Worm (Caenorhabditis elegans) whole organism, midembryonic: ENCODE measurements around the gene nstp-7.

Source experiments
- T22C8.4 ChIP-seq: fragments of 200-800 bp; sonication (Bioruptor generic); IDR thresholded peaks from 2 replicates; pipeline ENCODE4 v1.3.6; 2022; ENCODE audit warnings: missing genetic modification characterization, missing compliant biosample characterization
- cog-1 ChIP-seq: sonication (generic microtip); optimal IDR thresholded peaks from 2 replicates; lab custom pipeline; 2016; ENCODE audit warnings: missing genetic modification characterization, missing compliant biosample characterization
- flt-1 ChIP-seq: fragments of 200-800 bp; sonication (Bioruptor generic); IDR thresholded peaks from 2 replicates; pipeline ENCODE4 v1.3.6; 2022; ENCODE audit warnings: missing genetic modification characterization, missing compliant biosample characterization
- klf-2 ChIP-seq: fragments of 200-800 bp; sonication (Bioruptor generic); conservative IDR thresholded peaks from 2 replicates; pipeline ENCODE4 v1.3.6; 2022; ENCODE audit warnings: missing genetic modification reagents, missing genetic modification characterization, missing compliant biosample characterization
- med-1 ChIP-seq: sonication (generic microtip); optimal IDR thresholded peaks from 2 replicates; lab custom pipeline; 2017; ENCODE audit warnings: missing genetic modification characterization, mild to moderate bottlenecking, missing compliant biosample characterization, antibody characterized with exemption, missing genetic modification reagents; ENCODE audit not compliant: insufficient read depth
- ref-1 ChIP-seq: fragments of 200-800 bp; sonication (Bioruptor generic); conservative IDR thresholded peaks from 2 replicates; pipeline ENCODE4 v1.3.6; 2022; ENCODE audit warnings: missing genetic modification reagents, missing genetic modification characterization, missing compliant biosample characterization
- tab-1 ChIP-seq: fragments of 200-800 bp; sonication (Bioruptor generic); IDR thresholded peaks from 2 replicates; pipeline ENCODE4 v1.3.6; 2022; ENCODE audit warnings: missing genetic modification characterization, missing compliant biosample characterization
- ztf-23 ChIP-seq: fragments of 200-800 bp; sonication (Bioruptor generic); IDR thresholded peaks from 2 replicates; pipeline ENCODE4 v1.3.6; 2022; ENCODE audit warnings: missing genetic modification reagents, missing genetic modification characterization, missing compliant biosample characterization
- ztf-29 ChIP-seq: fragments of 200-800 bp; sonication (Bioruptor generic); IDR thresholded peaks from 2 replicates; pipeline ENCODE4 v1.3.6; 2022; ENCODE audit warnings: missing genetic modification reagents, missing genetic modification characterization, missing compliant biosample characterization

nstp-7 gene

ce11 chrV:553067-553466 is 28.6 kb upstream of the nstp-7 start, which contains the start of gene C14C6.8:
TSS of gene C14C6.8 (minus strand) at chrV:553167.
- TF ChIP-seq T22C8.4 (GFP tag; lab: Robert Waterston, UW) (no peak), med-1 (GFP tag; lab: Kevin White, UChicago) (no peak), flt-1 (GFP tag; lab: Robert Waterston, UW) (no peak), ztf-23 (GFP tag; lab: Robert Waterston, UW) (no peak), ztf-29 (GFP tag; lab: Robert Waterston, UW) (no peak), klf-2 (GFP tag; lab: Robert Waterston, UW) (no peak), ref-1 (GFP tag; lab: Robert Waterston, UW) (no peak), cog-1 (tag; lab: Kevin White, UChicago) (no peak), tab-1 (GFP tag; lab: Robert Waterston, UW) (no peak)

- TF ChIP-seq ztf-29 (GFP tag; lab: Robert Waterston, UW) (no peak), ztf-23 (GFP tag; lab: Robert Waterston, UW) (no peak), klf-2 (GFP tag; lab: Robert Waterston, UW) (no peak), flt-1 (GFP tag; lab: Robert Waterston, UW) (no peak), cog-1 (tag; lab: Kevin White, UChicago) (no peak), med-1 (GFP tag; lab: Kevin White, UChicago) (no peak), ref-1 (GFP tag; lab: Robert Waterston, UW) (no peak), tab-1 (GFP tag; lab: Robert Waterston, UW) (no peak), T22C8.4 (GFP tag; lab: Robert Waterston, UW) (no peak)
Measured at ce11 chrV:556055-556454, 25.7 kb upstream of the nstp-7 start, which contains the start of gene srx-8. TSS of gene srx-8 (minus strand) at chrV:556155.

- TF ChIP-seq ztf-29 (GFP tag; lab: Robert Waterston, UW): no peak
- TF ChIP-seq tab-1 (GFP tag; lab: Robert Waterston, UW): no peak
- no peak for TF ChIP-seq ref-1 (GFP tag; lab: Robert Waterston, UW)
- no peak for TF ChIP-seq flt-1 (GFP tag; lab: Robert Waterston, UW)
- TF ChIP-seq T22C8.4 (GFP tag; lab: Robert Waterston, UW): no peak
- no peak for TF ChIP-seq ztf-23 (GFP tag; lab: Robert Waterston, UW)
- TF ChIP-seq klf-2 (GFP tag; lab: Robert Waterston, UW): no peak
- no peak for TF ChIP-seq cog-1 (tag; lab: Kevin White, UChicago)
- no peak for TF ChIP-seq med-1 (GFP tag; lab: Kevin White, UChicago)
Measured at ce11 chrV:559940-560339, 21.8 kb upstream of the nstp-7 start, which contains the start of gene srx-7. TSS of gene srx-7 (plus strand) at chrV:560195.

- TF ChIP-seq ztf-23 (GFP tag; lab: Robert Waterston, UW): no peak
- TF ChIP-seq klf-2 (GFP tag; lab: Robert Waterston, UW): no peak
- no peak for TF ChIP-seq ztf-29 (GFP tag; lab: Robert Waterston, UW)
- TF ChIP-seq med-1 (GFP tag; lab: Kevin White, UChicago): no peak
- no peak for TF ChIP-seq flt-1 (GFP tag; lab: Robert Waterston, UW)
- TF ChIP-seq T22C8.4 (GFP tag; lab: Robert Waterston, UW): no peak
- TF ChIP-seq tab-1 (GFP tag; lab: Robert Waterston, UW): no peak
- TF ChIP-seq cog-1 (tag; lab: Kevin White, UChicago): no peak
- no peak for TF ChIP-seq ref-1 (GFP tag; lab: Robert Waterston, UW)
Measured at ce11 chrV:562834-563233, 18.9 kb upstream of the nstp-7 start, which contains the start of gene C14C6.2. TSS of gene C14C6.2 (plus strand) at chrV:563134.

ce11 chrV:565984-566383 is 15.7 kb upstream of the nstp-7 start, which contains the start of gene sri-73:
TSS of gene sri-73 (minus strand) at chrV:566084.
- no peak for TF ChIP-seq flt-1 (GFP tag; lab: Robert Waterston, UW)
- no peak for TF ChIP-seq klf-2 (GFP tag; lab: Robert Waterston, UW)
- TF ChIP-seq T22C8.4 (GFP tag; lab: Robert Waterston, UW): no peak
- TF ChIP-seq ref-1 (GFP tag; lab: Robert Waterston, UW): no peak
- no peak for TF ChIP-seq cog-1 (tag; lab: Kevin White, UChicago)

- TF ChIP-seq T22C8.4 (GFP tag; lab: Robert Waterston, UW) (no peak), cog-1 (tag; lab: Kevin White, UChicago) (no peak), ztf-29 (GFP tag; lab: Robert Waterston, UW) (no peak), klf-2 (GFP tag; lab: Robert Waterston, UW) (no peak), ztf-23 (GFP tag; lab: Robert Waterston, UW) (no peak), ref-1 (GFP tag; lab: Robert Waterston, UW) (no peak), flt-1 (GFP tag; lab: Robert Waterston, UW) (no peak), med-1 (GFP tag; lab: Kevin White, UChicago) (no peak), tab-1 (GFP tag; lab: Robert Waterston, UW) (no peak)
Measured at ce11 chrV:568105-568504, 13.6 kb upstream of the nstp-7 start, which contains the start of gene sri-72. TSS of gene sri-72 (minus strand) at chrV:568205.

- no peak for TF ChIP-seq klf-2 (GFP tag; lab: Robert Waterston, UW)
- no peak for TF ChIP-seq ref-1 (GFP tag; lab: Robert Waterston, UW)
- no peak for TF ChIP-seq T22C8.4 (GFP tag; lab: Robert Waterston, UW)
- no peak for TF ChIP-seq flt-1 (GFP tag; lab: Robert Waterston, UW)
- TF ChIP-seq med-1 (GFP tag; lab: Kevin White, UChicago): no peak
- no peak for TF ChIP-seq tab-1 (GFP tag; lab: Robert Waterston, UW)
- no peak for TF ChIP-seq ztf-23 (GFP tag; lab: Robert Waterston, UW)
- no peak for TF ChIP-seq ztf-29 (GFP tag; lab: Robert Waterston, UW)
- no peak for TF ChIP-seq cog-1 (tag; lab: Kevin White, UChicago)
Measured at ce11 chrV:574639-575038, 7.1 kb upstream of the nstp-7 start, which contains the start of gene C14C6.13. TSS of gene C14C6.13 (minus strand) at chrV:574739.

- no peak for TF ChIP-seq cog-1 (tag; lab: Kevin White, UChicago)
- TF ChIP-seq tab-1 (GFP tag; lab: Robert Waterston, UW): no peak
Measured at ce11 chrV:576070-576469, 5.6 kb upstream of the nstp-7 start, which contains the start of gene K06H6.5. TSS of gene K06H6.5 (plus strand) at chrV:576370.

ce11 chrV:576918-577317 is 4.8 kb upstream of the nstp-7 start:
- no peak for TF ChIP-seq ref-1 (GFP tag; lab: Robert Waterston, UW)
- no peak for TF ChIP-seq med-1 (GFP tag; lab: Kevin White, UChicago)
- TF ChIP-seq tab-1 (GFP tag; lab: Robert Waterston, UW): no peak
- no peak for TF ChIP-seq flt-1 (GFP tag; lab: Robert Waterston, UW)
- TF ChIP-seq ztf-23 (GFP tag; lab: Robert Waterston, UW): no peak
- TF ChIP-seq cog-1 (tag; lab: Kevin White, UChicago): no peak
- TF ChIP-seq klf-2 (GFP tag; lab: Robert Waterston, UW): no peak
- no peak for TF ChIP-seq ztf-29 (GFP tag; lab: Robert Waterston, UW)
- no peak for TF ChIP-seq T22C8.4 (GFP tag; lab: Robert Waterston, UW)
